Worm (Caenorhabditis elegans) whole organism, midembryonic: Measurements from ENCODE around the gene aakg-3.

Experiments used
- T22C8.4 ChIP-seq: fragments of 200-800 bp; sonication (Bioruptor generic); IDR thresholded peaks from 2 replicates; pipeline ENCODE4 v1.3.6; 2022; ENCODE audit warnings: missing genetic modification characterization, missing compliant biosample characterization
- cog-1 ChIP-seq: sonication (generic microtip); optimal IDR thresholded peaks from 2 replicates; lab custom pipeline; 2016; ENCODE audit warnings: missing genetic modification characterization, missing compliant biosample characterization
- flt-1 ChIP-seq: fragments of 200-800 bp; sonication (Bioruptor generic); IDR thresholded peaks from 2 replicates; pipeline ENCODE4 v1.3.6; 2022; ENCODE audit warnings: missing genetic modification characterization, missing compliant biosample characterization
- tab-1 ChIP-seq: fragments of 200-800 bp; sonication (Bioruptor generic); IDR thresholded peaks from 2 replicates; pipeline ENCODE4 v1.3.6; 2022; ENCODE audit warnings: missing genetic modification characterization, missing compliant biosample characterization

DNA sequence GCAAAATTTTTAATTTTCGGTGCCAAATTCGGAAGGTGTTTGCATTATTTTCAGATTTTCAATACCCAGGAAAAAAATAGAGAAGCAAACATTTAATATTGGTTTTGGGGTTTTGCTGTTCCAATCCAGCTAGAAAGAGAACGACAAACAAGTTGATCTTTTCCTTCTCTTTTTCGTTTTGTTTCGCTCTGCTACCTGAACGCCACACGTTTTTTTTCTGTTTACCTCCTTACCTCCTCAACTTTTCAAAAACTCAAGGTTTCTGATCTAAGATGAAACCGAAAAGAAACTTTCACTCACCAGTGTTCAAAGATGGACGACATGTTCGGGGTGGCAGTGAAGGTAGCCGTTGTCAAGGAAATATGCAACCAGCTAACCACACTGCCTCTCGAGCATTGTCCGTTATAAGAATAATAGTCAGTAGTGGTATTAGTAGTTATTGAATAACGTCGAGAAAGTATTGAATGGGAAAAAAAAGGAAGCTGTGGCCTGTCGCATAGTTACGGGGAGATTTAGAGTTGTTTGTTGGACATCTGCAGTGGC is 6.7 kb upstream of the aakg-3 start:
- no peak for TF ChIP-seq T22C8.4 (GFP tag; lab: Robert Waterston, UW)
- no peak for TF ChIP-seq tab-1 (GFP tag; lab: Robert Waterston, UW)
- TF ChIP-seq flt-1 (GFP tag; lab: Robert Waterston, UW): no peak
- TF ChIP-seq cog-1 (tag; lab: Kevin White, UChicago): no peak
